Fruit fly (Drosophila melanogaster) whole organism, wandering third instar larva: ENCODE data around the gene CG44004.

Source experiments
- Dfd ChIP-seq: fragments of >200 bp; optimal IDR thresholded peaks from 2 replicates; lab custom pipeline; 2017; ENCODE audit warnings: missing biosample characterization, missing genetic modification characterization
- Myc ChIP-seq: fragments of >200 bp; optimal IDR thresholded peaks from 2 replicates; lab custom pipeline; 2017
- pan ChIP-seq: fragments of >200 bp; optimal IDR thresholded peaks from 2 replicates; lab custom pipeline; 2017
- psq ChIP-seq: fragments of 200-800 bp; sonication (Bioruptor generic); optimal IDR thresholded peaks from 3 replicates; lab custom pipeline; 2017; ENCODE audit warnings: missing biosample characterization, mild to moderate bottlenecking, missing genetic modification characterization, moderate library complexity
- tai ChIP-seq: sonication (Bioruptor generic); optimal IDR thresholded peaks from 2 replicates; lab custom pipeline; 2016; ENCODE audit warnings: missing biosample characterization, missing genetic modification characterization

- TF ChIP-seq Myc (lab: Kevin White, UChicago) (no peak), pan (lab: Kevin White, UChicago) (no peak), psq (GFP tag; lab: Kevin White, UChicago) (no peak), tai (no peak), Dfd (GFP tag; lab: Kevin White, UChicago) (no peak)
Observed at dm6 chr3L:18083994-18084393, 10.3 kb upstream of the CG44004 start.
